Worm (Caenorhabditis elegans) whole organism, L4/young adult: ENCODE data around the gene F55C12.4.

Experiments used
- W03F9.2 ChIP-seq: fragments of 150-350 bp; optimal IDR thresholded peaks from 2 replicates; lab custom pipeline; 2014; ENCODE audit warnings: missing biosample characterization, missing genetic modification characterization
- dao-5 ChIP-seq: sonication (generic microtip); optimal IDR thresholded peaks from 2 replicates; lab custom pipeline; 2016; ENCODE audit warnings: missing genotype, missing genetic modification characterization, moderate library complexity, missing compliant biosample characterization
- him-1 ChIP-seq: sonication (generic microtip); optimal IDR thresholded peaks from 2 replicates; lab custom pipeline; 2016; ENCODE audit warnings: missing genotype, missing genetic modification reagents, missing genetic modification characterization, missing compliant biosample characterization

DNA sequence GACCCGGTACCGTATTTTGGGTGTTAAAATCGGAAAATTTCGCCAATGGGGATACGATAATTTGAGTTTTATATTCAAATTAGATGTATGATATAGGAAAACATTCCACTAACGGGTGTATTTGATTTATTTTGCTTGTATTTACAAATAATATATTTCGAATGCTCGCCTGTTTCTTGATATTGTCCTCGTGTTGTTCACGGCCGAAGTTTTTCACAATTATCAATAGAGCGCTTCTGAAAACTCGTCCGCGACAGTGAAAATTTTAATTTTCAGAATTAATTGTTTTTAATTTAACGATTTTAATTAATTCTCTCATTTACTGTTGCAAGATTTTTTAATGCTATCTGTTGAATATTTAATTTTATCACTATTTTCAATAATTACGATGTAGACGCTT is 38.6 kb downstream of the F55C12.4 start:
- TF ChIP-seq him-1 (tag; lab: Kevin White, UChicago), result no peak
- TF ChIP-seq W03F9.2 (tag; lab: Kevin White, UChicago), result peak; percentile 61
- no peak for TF ChIP-seq dao-5 (tag; lab: Kevin White, UChicago)
